Worm (Caenorhabditis elegans): ENCODE measurements around the gene F54H5.14.
"Not testable (repeated sequence)": the region's sequence is repeated elsewhere in the genome, so short reads cannot be mapped to it uniquely, and the experiment has no call there.

F54H5.14 gene

DNA sequence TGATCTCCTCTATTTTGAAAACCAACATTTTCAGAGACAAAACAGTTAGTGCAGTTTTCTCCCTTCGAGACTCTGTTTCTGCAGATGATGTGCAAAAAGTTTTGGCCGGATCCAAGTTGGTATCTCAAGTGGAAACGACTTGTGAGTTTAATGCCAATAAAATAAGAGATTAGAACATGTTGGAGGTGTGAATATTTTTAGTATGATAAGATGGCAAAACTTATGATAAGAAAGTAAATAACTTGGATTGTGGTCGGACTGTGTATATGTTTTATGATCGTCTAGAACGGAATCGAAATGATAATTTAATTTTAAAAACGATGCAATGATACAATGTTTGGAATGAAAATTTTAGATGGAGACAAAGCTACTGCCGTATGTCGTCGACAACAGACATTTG, 6.8 kb upstream of the F54H5.14 start:
- TF ChIP-seq Y55F3AM.14 (GFP tag; optimal IDR thresholded peaks at IDR 0.05) (no peak), nhr-237 (tag; optimal IDR thresholded peaks at IDR 0.05) (no peak), nhr-25 (tag; optimal IDR thresholded peaks at IDR 0.05) (no peak), unc-55 (GFP tag; optimal IDR thresholded peaks at IDR 0.05) (no peak), nhr-77 (tag; optimal IDR thresholded peaks at IDR 0.05) (no peak), lin-39 (tag; optimal IDR thresholded peaks at IDR 0.05) (no peak), lin-13 (GFP tag; optimal IDR thresholded peaks at IDR 0.05) (no peak), crh-2 (tag; optimal IDR thresholded peaks at IDR 0.05) (no peak), F13H6.1 (tag; optimal IDR thresholded peaks at IDR 0.05) (no peak), C34F6.9 (tag; optimal IDR thresholded peaks at IDR 0.05) (no peak)

DNA sequence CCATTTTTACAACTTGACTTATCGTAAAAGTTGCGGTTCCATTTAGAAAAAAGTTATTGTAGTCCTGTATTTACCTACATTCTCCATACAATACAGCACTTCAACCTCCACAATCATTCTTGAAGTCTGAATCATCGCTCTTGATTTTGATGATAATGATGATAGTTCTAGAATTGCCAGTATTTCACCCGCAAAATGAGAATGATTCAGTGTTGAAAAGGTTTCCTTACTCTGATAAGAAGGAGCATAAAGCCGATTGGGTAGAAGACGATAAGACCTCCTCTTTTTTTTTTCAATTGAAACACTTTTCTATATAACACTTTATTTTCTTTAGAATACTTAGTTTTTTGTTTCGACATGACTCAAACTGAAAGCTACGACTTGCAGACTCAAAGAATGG, 5.6 kb upstream of the F54H5.14 start, which contains the start of gene T19D12.4:
Gene T19D12.4 (plus strand): TSS at position 295 of the 400 bp plus-strand sequence.
- peak; percentile 91 for TF ChIP-seq fos-1 (tag; optimal IDR thresholded peaks at IDR 0.05)
- no peak for TF ChIP-seq unc-39 (tag; optimal IDR thresholded peaks at IDR 0.05)
- no peak for TF ChIP-seq unc-55 (GFP tag; optimal IDR thresholded peaks at IDR 0.05)
- TF ChIP-seq ceh-16 (tag; optimal IDR thresholded peaks at IDR 0.05) = no peak
- no peak for TF ChIP-seq crh-2 (tag; optimal IDR thresholded peaks at IDR 0.05)

DNA sequence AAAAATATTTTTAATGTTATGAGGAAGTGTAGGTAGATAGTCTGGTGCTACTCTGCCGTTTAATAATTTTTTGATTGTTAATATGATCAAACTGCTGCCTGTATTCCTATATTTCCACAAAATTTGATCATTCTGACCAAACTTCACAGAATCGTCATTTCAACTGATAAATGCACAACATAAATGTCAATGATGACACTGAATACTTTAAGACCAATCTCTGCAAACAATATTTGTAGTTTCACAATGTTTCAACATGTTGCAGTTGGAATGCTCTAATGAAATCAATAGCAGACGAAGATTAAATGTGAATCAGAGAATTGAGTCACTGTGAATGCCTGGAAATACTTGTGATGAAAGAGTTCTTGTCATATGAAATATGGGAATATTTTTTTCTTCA, 4.6 kb upstream of the F54H5.14 start:
- TF ChIP-seq fos-1 (tag; optimal IDR thresholded peaks at IDR 0.05) (peak; percentile 71), lin-11 (tag; optimal IDR thresholded peaks at IDR 0.05) (no peak), alr-1 (tag; optimal IDR thresholded peaks at IDR 0.05) (no peak), nhr-23 (tag; optimal IDR thresholded peaks at IDR 0.05) (no peak)

DNA sequence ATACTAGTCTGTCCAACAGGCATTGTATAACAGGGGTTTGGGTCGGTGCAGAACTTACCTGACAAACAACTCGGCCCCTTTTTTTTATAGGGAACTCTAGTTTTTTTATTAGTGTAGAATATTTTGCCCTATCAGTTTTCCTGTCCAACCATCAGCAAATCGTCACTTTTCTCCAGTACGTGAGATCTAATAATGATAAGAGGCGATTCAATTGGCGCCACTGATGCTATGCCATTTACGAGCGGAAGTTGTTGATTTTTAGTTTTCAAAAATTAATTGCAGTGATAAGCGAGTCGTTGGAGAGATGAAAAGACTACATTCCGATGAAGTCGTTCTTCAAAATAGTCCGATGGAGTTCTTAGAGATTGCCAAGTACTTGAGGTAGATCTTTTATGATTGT, 3.2 kb upstream of the F54H5.14 start:
- TF ChIP-seq fos-1 (tag; optimal IDR thresholded peaks at IDR 0.05) (peak; percentile 84), sma-9 (GFP tag; optimal IDR thresholded peaks at IDR 0.05) (peak; percentile 20), sma-9 (tag; optimal IDR thresholded peaks at IDR 0.05) (no peak), sma-3 (GFP tag; optimal IDR thresholded peaks at IDR 0.05) (no peak), nhr-21 (tag; optimal IDR thresholded peaks at IDR 0.05) (no peak), Y55F3AM.14 (GFP tag; optimal IDR thresholded peaks at IDR 0.05) (no peak)

DNA sequence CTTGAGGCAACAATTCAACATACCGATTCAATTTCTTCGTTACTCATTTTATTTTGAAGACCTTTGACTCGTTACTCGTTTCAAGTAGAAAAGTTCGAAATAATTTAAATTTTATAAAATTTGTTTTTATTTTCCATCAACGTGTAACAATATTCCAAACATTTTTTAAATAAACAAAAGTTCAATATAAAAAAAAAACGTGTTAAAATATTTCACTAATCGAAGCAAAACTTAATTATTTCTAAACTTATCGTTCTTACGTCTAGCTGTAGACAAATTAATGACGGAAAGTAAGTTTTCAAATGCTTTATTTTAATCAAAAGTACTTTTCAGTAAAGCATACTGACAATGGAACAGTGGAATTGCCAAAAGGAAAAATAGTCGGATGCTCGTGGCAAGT, 2.0 kb upstream of the F54H5.14 start, which contains the start of the genes F54H5.5 and F54H5.2:
Gene F54H5.5 (minus strand): TSS at position 101 of the 400 bp plus-strand sequence.
Gene F54H5.2 (plus strand): TSS at position 303 of the 400 bp plus-strand sequence.
- not testable (repeated sequence) for TF ChIP-seq nhr-237, C34F6.9, ceh-82 (tag; optimal IDR thresholded peaks at IDR 0.05)

DNA sequence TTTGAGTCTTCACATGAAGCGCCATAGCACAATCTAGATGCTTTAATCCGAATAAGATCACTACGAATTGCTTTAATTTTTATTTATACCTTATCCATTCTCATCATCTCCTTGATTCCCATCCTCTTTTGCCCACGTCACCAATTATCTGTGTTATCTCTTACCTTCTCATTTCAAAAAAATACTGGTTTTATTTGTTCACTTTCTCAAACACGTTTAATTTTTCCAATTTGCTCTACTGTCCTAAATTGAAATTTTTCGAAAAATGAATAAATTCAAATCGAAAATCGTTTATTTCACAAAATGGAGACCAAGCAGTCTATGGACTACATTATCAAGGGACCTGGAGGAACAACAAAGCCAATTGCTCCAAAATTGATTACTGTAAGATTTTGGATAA, 3.3 kb downstream of the F54H5.14 start, which contains the start of gene F54H5.3:
Gene F54H5.3 (plus strand): TSS at position 301 of the 400 bp plus-strand sequence.
- TF ChIP-seq ceh-16 (tag; optimal IDR thresholded peaks at IDR 0.05) (no peak), lin-11 (tag; optimal IDR thresholded peaks at IDR 0.05) (no peak), lsy-2 (tag; optimal IDR thresholded peaks at IDR 0.05) (no peak)

DNA sequence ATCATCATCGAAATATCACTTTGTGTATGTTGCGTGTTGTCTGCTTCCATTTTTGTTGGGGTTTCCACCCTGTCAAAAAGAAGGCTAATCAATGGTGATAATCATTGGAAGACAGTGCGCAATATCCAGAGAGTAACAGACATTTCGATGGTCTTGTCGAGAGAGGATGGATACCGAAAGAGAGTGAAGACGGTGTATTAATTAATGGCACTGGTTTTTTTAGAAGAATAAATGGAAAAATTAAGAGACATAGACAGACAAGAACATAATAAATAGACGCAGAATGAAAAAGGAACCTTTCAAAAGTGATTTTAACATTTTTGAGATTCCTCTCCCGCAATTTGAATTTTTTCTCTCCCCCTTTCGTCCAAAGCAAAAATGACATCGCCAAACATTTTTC, 6.2 kb downstream of the F54H5.14 start:
- TF ChIP-seq sma-3 (GFP tag; optimal IDR thresholded peaks at IDR 0.05) (peak; percentile 14), nhr-237 (tag; optimal IDR thresholded peaks at IDR 0.05) (no peak), ztf-11 (tag; optimal IDR thresholded peaks at IDR 0.05) (no peak), unc-62 (GFP tag; optimal IDR thresholded peaks at IDR 0.05) (no peak), lin-11 (tag; optimal IDR thresholded peaks at IDR 0.05) (no peak), nhr-77 (tag; optimal IDR thresholded peaks at IDR 0.05) (no peak), nhr-23 (tag; optimal IDR thresholded peaks at IDR 0.05) (no peak), egl-27 (tag; optimal IDR thresholded peaks at IDR 0.05) (no peak), blmp-1 (tag; optimal IDR thresholded peaks at IDR 0.05; ENCODE audit: insufficient read depth) (peak; percentile 7), elt-1 (tag; optimal IDR thresholded peaks at IDR 0.05) (no peak), nhr-21 (tag; optimal IDR thresholded peaks at IDR 0.05) (peak; percentile 6), sma-9 (GFP tag; optimal IDR thresholded peaks at IDR 0.05) (peak; percentile 22), sma-9 (tag; optimal IDR thresholded peaks at IDR 0.05) (no peak), nhr-25 (tag; optimal IDR thresholded peaks at IDR 0.05) (peak; percentile 53)

Data from whole organism, L2 larva.